Worm (Caenorhabditis elegans) whole organism, L4/young adult: ENCODE measurements around the gene K11G9.5.

Experiments used
- W03F9.2 ChIP-seq: fragments of 150-350 bp; optimal IDR thresholded peaks from 2 replicates; lab custom pipeline; 2014; ENCODE audit warnings: missing biosample characterization, missing genetic modification characterization
- dao-5 ChIP-seq: sonication (generic microtip); optimal IDR thresholded peaks from 2 replicates; lab custom pipeline; 2016; ENCODE audit warnings: missing genotype, missing genetic modification characterization, moderate library complexity, missing compliant biosample characterization
- him-1 ChIP-seq: sonication (generic microtip); optimal IDR thresholded peaks from 2 replicates; lab custom pipeline; 2016; ENCODE audit warnings: missing genotype, missing genetic modification reagents, missing genetic modification characterization, missing compliant biosample characterization

Gene K11G9.5

ce11 chrV:6688392-6688791 is at the start of gene K11G9.5:
TSS of gene K11G9.5 (minus strand) at chrV:6688492.
- TF ChIP-seq W03F9.2 (tag; lab: Kevin White, UChicago) (no peak), dao-5 (tag; lab: Kevin White, UChicago) (no peak), him-1 (no peak)

ce11 chrV:6736877-6737276 is 48.6 kb upstream of the K11G9.5 start:
- TF ChIP-seq him-1 (no peak), dao-5 (tag; lab: Kevin White, UChicago) (no peak), W03F9.2 (tag; lab: Kevin White, UChicago) (no peak)

- no peak for TF ChIP-seq dao-5 (tag; lab: Kevin White, UChicago)
- TF ChIP-seq him-1: no peak
- no peak for TF ChIP-seq W03F9.2 (tag; lab: Kevin White, UChicago)
These were observed 47.8 kb upstream of the K11G9.5 start for ce11 chrV:6736108-6736507.

- TF ChIP-seq him-1: no peak
These were observed 44.7 kb upstream of the K11G9.5 start, which contains the start of gene grl-8 for ce11 chrV:6732995-6733394. TSS of gene grl-8 (minus strand) at chrV:6733095.

ce11 chrV:6731594-6731993 is 43.3 kb upstream of the K11G9.5 start, which contains the start of gene grl-9:
TSS of gene grl-9 (minus strand) at chrV:6731694.
- no peak for TF ChIP-seq W03F9.2 (tag; lab: Kevin White, UChicago)
- no peak for TF ChIP-seq him-1
- no peak for TF ChIP-seq dao-5 (tag; lab: Kevin White, UChicago)

- TF ChIP-seq dao-5 (tag; lab: Kevin White, UChicago): no peak
- TF ChIP-seq him-1: no peak
- TF ChIP-seq W03F9.2 (tag; lab: Kevin White, UChicago): no peak
These were observed 38.9 kb upstream of the K11G9.5 start, which contains the start of gene ZC487.1 for ce11 chrV:6727222-6727621. TSS of gene ZC487.1 (plus strand) at chrV:6727522.

ce11 chrV:6726279-6726678 is 38.0 kb upstream of the K11G9.5 start:
- TF ChIP-seq W03F9.2 (tag; lab: Kevin White, UChicago) (no peak), him-1 (no peak), dao-5 (tag; lab: Kevin White, UChicago) (no peak)

- TF ChIP-seq dao-5 (tag; lab: Kevin White, UChicago): no peak
These were observed 34.1 kb upstream of the K11G9.5 start, which contains the start of gene ZC487.2 for ce11 chrV:6722378-6722777. TSS of gene ZC487.2 (minus strand) at chrV:6722478.

- TF ChIP-seq him-1: no peak
- no peak for TF ChIP-seq W03F9.2 (tag; lab: Kevin White, UChicago)
- TF ChIP-seq dao-5 (tag; lab: Kevin White, UChicago): no peak
These were observed 29.9 kb upstream of the K11G9.5 start, which contains the start of gene srg-30 for ce11 chrV:6718232-6718631. TSS of gene srg-30 (minus strand) at chrV:6718332.

- TF ChIP-seq him-1: no peak
These were observed 22.2 kb upstream of the K11G9.5 start, which contains the start of gene sna-1 for ce11 chrV:6710462-6710861. TSS of gene sna-1 (minus strand) at chrV:6710679.

ce11 chrV:6709050-6709683 is 20.9 kb upstream of the K11G9.5 start, which contains the start of gene dlst-1:
TSS of gene dlst-1 (minus strand) at chrV:6709101.
- TF ChIP-seq him-1 (no peak), dao-5 (tag; lab: Kevin White, UChicago) (no peak), W03F9.2 (tag; lab: Kevin White, UChicago) (no peak)

- no peak for TF ChIP-seq him-1
- TF ChIP-seq dao-5 (tag; lab: Kevin White, UChicago): no peak
- no peak for TF ChIP-seq W03F9.2 (tag; lab: Kevin White, UChicago)
These were observed 18.5 kb upstream of the K11G9.5 start, which contains the start of gene W02F12.4 for ce11 chrV:6706771-6707170. TSS of gene W02F12.4 (minus strand) at chrV:6706934.

- TF ChIP-seq dao-5 (tag; lab: Kevin White, UChicago): no peak
- no peak for TF ChIP-seq W03F9.2 (tag; lab: Kevin White, UChicago)
- no peak for TF ChIP-seq him-1
These were observed 17.1 kb upstream of the K11G9.5 start for ce11 chrV:6705367-6705766.

- TF ChIP-seq W03F9.2 (tag; lab: Kevin White, UChicago) (no peak), him-1 (no peak), dao-5 (tag; lab: Kevin White, UChicago) (no peak)
These were observed 16.2 kb upstream of the K11G9.5 start for ce11 chrV:6704482-6704881.

ce11 chrV:6702692-6703091 is 14.4 kb upstream of the K11G9.5 start, which contains the start of gene era-1:
TSS of gene era-1 (plus strand) at chrV:6703057.
- TF ChIP-seq him-1 (no peak), dao-5 (tag; lab: Kevin White, UChicago) (no peak), W03F9.2 (tag; lab: Kevin White, UChicago) (no peak)
